Fruit fly (Drosophila melanogaster) whole organism, embryonic: ENCODE data around the gene CG34347.
A peak's percentile ranks its signal among the peaks of the same experiment; 100 is the strongest.

Source experiments
- Ada2b ChIP-seq: fragments of 200-800 bp; sonication (Bioruptor generic); IDR thresholded peaks from 2 replicates; pipeline ENCODE4 v1.3.6; 2022; ENCODE audit warnings: missing biosample characterization, missing genetic modification characterization
- Awh ChIP-seq: fragments of 200-800 bp; sonication (Bioruptor generic); IDR thresholded peaks from 2 replicates; pipeline ENCODE4, ENCODE4 v1.3.6; 2022; ENCODE audit warnings: missing biosample characterization, missing genetic modification characterization
- Bdp1 ChIP-seq: fragments of 200-800 bp; sonication (Bioruptor generic); optimal IDR thresholded peaks from 3 replicates; lab custom pipeline; 2016; ENCODE audit warnings: missing biosample characterization, missing genetic modification characterization
- BtbVII ChIP-seq: fragments of 200-800 bp; sonication (Bioruptor generic); optimal IDR thresholded peaks from 3 replicates; lab custom pipeline; 2017; ENCODE audit warnings: missing biosample characterization, mild to moderate bottlenecking, missing genetic modification characterization
- CG10565 ChIP-seq: fragments of 200-800 bp; sonication (Bioruptor generic); optimal IDR thresholded peaks from 3 replicates; lab custom pipeline; 2016; ENCODE audit warnings: missing biosample characterization, mild to moderate bottlenecking, missing genetic modification characterization
- CG11093 ChIP-seq: fragments of 200-800 bp; sonication (Bioruptor generic); IDR thresholded peaks from 3 replicates; pipeline ENCODE4 v1.3.6; 2022; ENCODE audit warnings: missing biosample characterization, missing genetic modification characterization
- CG11247 ChIP-seq: fragments of 200-800 bp; sonication (Bioruptor generic); IDR thresholded peaks from 2 replicates; pipeline ENCODE4 v1.3.6; 2022; ENCODE audit warnings: missing biosample characterization, missing genetic modification characterization
- CG11398 ChIP-seq: fragments of 200-800 bp; sonication (Bioruptor generic); optimal IDR thresholded peaks from 2 replicates; lab custom pipeline; 2016; ENCODE audit warnings: missing biosample characterization, missing genetic modification characterization
- CG12769 ChIP-seq: fragments of 200-800 bp; sonication (Bioruptor generic); optimal IDR thresholded peaks from 2 replicates; lab custom pipeline; 2019; ENCODE audit warnings: missing biosample characterization, mild to moderate bottlenecking, missing genetic modification characterization, moderate library complexity
- CG13287 ChIP-seq: fragments of 200-800 bp; sonication (Bioruptor generic); IDR thresholded peaks from 2 replicates; pipeline ENCODE4 v1.3.6; 2022; ENCODE audit warnings: missing biosample characterization, missing genetic modification characterization; ENCODE audit not compliant: partially characterized antibody
- CG14050 ChIP-seq: fragments of 200-800 bp; sonication (Bioruptor generic); IDR thresholded peaks from 3 replicates; pipeline ENCODE4 v1.3.6; 2022; ENCODE audit warnings: missing biosample characterization, missing genetic modification characterization
- CG15011 ChIP-seq: fragments of 200-800 bp; sonication (Bioruptor generic); optimal IDR thresholded peaks from 3 replicates; lab custom pipeline; 2018; ENCODE audit warnings: missing biosample characterization, mild to moderate bottlenecking, missing genetic modification characterization
- CG16813 ChIP-seq: fragments of 200-800 bp; sonication (Bioruptor generic); IDR thresholded peaks from 3 replicates; pipeline ENCODE4 v1.3.6; 2022; ENCODE audit warnings: missing biosample characterization, missing genetic modification characterization; ENCODE audit not compliant: partially characterized antibody
- CG17328 ChIP-seq: fragments of 200-800 bp; sonication (Bioruptor generic); IDR thresholded peaks from 2 replicates; pipeline ENCODE4 v1.3.6; 2022; ENCODE audit warnings: missing biosample characterization, missing genetic modification characterization
- CG1792 ChIP-seq: fragments of 200-800 bp; sonication (Bioruptor generic); optimal IDR thresholded peaks from 2 replicates; lab custom pipeline; 2016; ENCODE audit warnings: missing biosample characterization, missing genetic modification characterization
- CG18011 ChIP-seq: fragments of 200-800 bp; sonication (Bioruptor generic); optimal IDR thresholded peaks from 2 replicates; lab custom pipeline; 2017; ENCODE audit warnings: missing biosample characterization, missing genetic modification characterization, mild to moderate bottlenecking, moderate library complexity, missing genotype
- CG18764 ChIP-seq: fragments of 200-800 bp; sonication (Bioruptor generic); optimal IDR thresholded peaks from 3 replicates; lab custom pipeline; 2016; ENCODE audit warnings: missing biosample characterization, missing genetic modification characterization
- CG2712 ChIP-seq: fragments of 200-800 bp; optimal IDR thresholded peaks from 3 replicates; lab custom pipeline; 2019; ENCODE audit warnings: missing biosample characterization, mild to moderate bottlenecking, missing genetic modification characterization, moderate library complexity
- CG2875 ChIP-seq: fragments of 200-800 bp; sonication (Bioruptor generic); optimal IDR thresholded peaks from 2 replicates; lab custom pipeline; 2017; ENCODE audit warnings: missing biosample characterization, mild to moderate bottlenecking, missing genetic modification characterization, missing genetic modification reagents
- CG30431 ChIP-seq: fragments of 200-800 bp; sonication (Bioruptor generic); optimal IDR thresholded peaks from 2 replicates; lab custom pipeline; 2017; ENCODE audit warnings: missing biosample characterization, missing genetic modification characterization
- CG9437 ChIP-seq: fragments of 200-800 bp; sonication (Bioruptor generic); optimal IDR thresholded peaks from 2 replicates; lab custom pipeline; 2018; ENCODE audit warnings: missing biosample characterization, mild to moderate bottlenecking, missing genetic modification characterization
- HHEX ChIP-seq: fragments of 200-800 bp; sonication (Bioruptor generic); optimal IDR thresholded peaks from 3 replicates; lab custom pipeline; 2017; ENCODE audit warnings: missing biosample characterization, mild to moderate bottlenecking, missing genetic modification characterization, missing genetic modification reagents
- Hr39 ChIP-seq: fragments of >200 bp; optimal IDR thresholded peaks from 2 replicates; lab custom pipeline; 2017
- Mad ChIP-seq: fragments of 200-800 bp; sonication (Bioruptor generic); optimal IDR thresholded peaks from 2 replicates; lab custom pipeline; 2016; ENCODE audit warnings: missing biosample characterization, missing genetic modification characterization
- Mrtf ChIP-seq: fragments of 200-800 bp; sonication (Bioruptor generic); IDR thresholded peaks from 3 replicates; pipeline ENCODE4 v1.3.6; 2022; ENCODE audit warnings: missing biosample characterization, missing genetic modification characterization
- Ptx1 ChIP-seq: fragments of 200-800 bp; sonication (Bioruptor generic); IDR thresholded peaks from 2 replicates; pipeline ENCODE4 v1.3.6; 2022; ENCODE audit warnings: missing biosample characterization, missing genetic modification characterization
- Scr ChIP-seq: fragments of 200-800 bp; sonication (Bioruptor generic); IDR thresholded peaks from 2 replicates; pipeline ENCODE4 v1.3.6; 2022; ENCODE audit warnings: missing biosample characterization, missing genetic modification characterization; ENCODE audit not compliant: partially characterized antibody
- Taf1 ChIP-seq: fragments of 200-800 bp; sonication (Bioruptor generic); IDR thresholded peaks from 2 replicates; pipeline ENCODE4 v1.3.6; 2022; ENCODE audit warnings: missing biosample characterization, missing genetic modification characterization
- Trl ChIP-seq, 3 experiments: fragments of >200 bp in 2 of 3; fragments of 200-800 bp in 1 of 3; sonication (Bioruptor generic) in 1 of 3; optimal IDR thresholded peaks; 2 replicates in 1 of 3; 3 replicates in 2 of 3; lab custom pipeline; 2016 to 2017; ENCODE audit warnings: missing biosample characterization in 1 of 3, missing genetic modification characterization in 1 of 3
- ato ChIP-seq: fragments of 200-800 bp; sonication (Bioruptor generic); IDR thresholded peaks from 2 replicates; pipeline ENCODE4 v1.3.6; 2022; ENCODE audit warnings: missing biosample characterization, missing genetic modification characterization; ENCODE audit not compliant: partially characterized antibody
- br ChIP-seq: fragments of >200 bp; optimal IDR thresholded peaks from 2 replicates; lab custom pipeline; 2017
- corto ChIP-seq: fragments of 200-800 bp; sonication (Bioruptor generic); optimal IDR thresholded peaks from 2 replicates; lab custom pipeline; 2016; ENCODE audit warnings: missing biosample characterization, mild to moderate bottlenecking, missing genetic modification characterization, moderate library complexity
- dpn ChIP-seq, 2 experiments: fragments of 200-800 bp; sonication (Bioruptor generic); optimal IDR thresholded peaks; 3 replicates each; lab custom pipeline; 2016; ENCODE audit warnings: missing biosample characterization in 2 of 2, missing genetic modification characterization in 2 of 2
- fd64A ChIP-seq: fragments of 200-800 bp; sonication (Bioruptor generic); optimal IDR thresholded peaks from 3 replicates; lab custom pipeline; 2018; ENCODE audit warnings: missing biosample characterization, mild to moderate bottlenecking, missing genetic modification characterization
- hb ChIP-seq: fragments of 200-800 bp; sonication (Bioruptor generic); IDR thresholded peaks from 3 replicates; pipeline ENCODE4 v1.3.6; 2022; ENCODE audit warnings: missing biosample characterization, missing genetic modification characterization; ENCODE audit not compliant: partially characterized antibody
- hkb ChIP-seq, 2 experiments: fragments of 200-800 bp in 1 of 2; fragments of >200 bp in 1 of 2; sonication (Bioruptor generic) in 1 of 2; IDR thresholded peaks in 1 of 2; optimal IDR thresholded peaks in 1 of 2; 2 replicates each; pipeline versions ENCODE4 v1.3.6 to Lab custom; 2017 to 2022; ENCODE audit warnings: missing biosample characterization in 1 of 2, missing genetic modification characterization in 1 of 2
- inv ChIP-seq: fragments of 200-800 bp; sonication (Bioruptor generic); IDR thresholded peaks from 2 replicates; pipeline ENCODE4 v1.3.6; 2022; ENCODE audit warnings: missing biosample characterization, missing genetic modification characterization; ENCODE audit not compliant: partially characterized antibody
- lab ChIP-seq: fragments of 200-800 bp; sonication (Bioruptor generic); optimal IDR thresholded peaks from 3 replicates; lab custom pipeline; 2017; ENCODE audit warnings: missing biosample characterization, missing genetic modification characterization, mild to moderate bottlenecking, moderate library complexity, missing genetic modification reagents
- luna ChIP-seq: fragments of 200-800 bp; sonication (Bioruptor generic); optimal IDR thresholded peaks from 2 replicates; lab custom pipeline; 2016; ENCODE audit warnings: missing biosample characterization, missing genetic modification characterization
- maf-S ChIP-seq: fragments of 200-800 bp; sonication (Bioruptor generic); optimal IDR thresholded peaks from 2 replicates; lab custom pipeline; 2016; ENCODE audit warnings: missing biosample characterization, missing genetic modification characterization
- p53 ChIP-seq: fragments of 200-800 bp; sonication (Bioruptor generic); optimal IDR thresholded peaks from 2 replicates; lab custom pipeline; 2016; ENCODE audit warnings: missing biosample characterization, missing genetic modification characterization
- row ChIP-seq: fragments of 200-800 bp; sonication (Bioruptor generic); IDR thresholded peaks from 3 replicates; pipeline ENCODE4 v1.3.6; 2022; ENCODE audit warnings: missing biosample characterization, missing genetic modification characterization
- sima ChIP-seq: fragments of 200-800 bp; sonication (Bioruptor generic); optimal IDR thresholded peaks from 2 replicates; lab custom pipeline; 2016; ENCODE audit warnings: missing biosample characterization, missing genetic modification characterization
- sisA ChIP-seq: fragments of 200-800 bp; sonication (Bioruptor generic); IDR thresholded peaks from 2 replicates; pipeline ENCODE4 v1.3.6; 2022; ENCODE audit warnings: missing biosample characterization, missing genetic modification characterization
- sug ChIP-seq: fragments of 200-800 bp; optimal IDR thresholded peaks from 2 replicates; lab custom pipeline; 2019; ENCODE audit warnings: missing biosample characterization, mild to moderate bottlenecking, missing genetic modification characterization, moderate library complexity
- tll ChIP-seq, 2 experiments: fragments of 200-800 bp in 1 of 2; fragments of >200 bp in 1 of 2; sonication (Bioruptor generic) in 1 of 2; optimal IDR thresholded peaks; 2 replicates each; lab custom pipeline; 2017 to 2019; ENCODE audit warnings: missing biosample characterization in 2 of 2, missing genetic modification characterization in 2 of 2, mild to moderate bottlenecking in 1 of 2, moderate library complexity in 1 of 2
- twi ChIP-seq: fragments of 200-800 bp; optimal IDR thresholded peaks from 2 replicates; lab custom pipeline; 2019; ENCODE audit warnings: missing biosample characterization, mild to moderate bottlenecking, missing genetic modification characterization, moderate library complexity
- vnd ChIP-seq: fragments of 200-800 bp; sonication (Bioruptor generic); IDR thresholded peaks from 3 replicates; pipeline ENCODE4 v1.3.6; 2022; ENCODE audit warnings: missing biosample characterization, missing genetic modification characterization; ENCODE audit not compliant: partially characterized antibody

CG34347 gene

DNA sequence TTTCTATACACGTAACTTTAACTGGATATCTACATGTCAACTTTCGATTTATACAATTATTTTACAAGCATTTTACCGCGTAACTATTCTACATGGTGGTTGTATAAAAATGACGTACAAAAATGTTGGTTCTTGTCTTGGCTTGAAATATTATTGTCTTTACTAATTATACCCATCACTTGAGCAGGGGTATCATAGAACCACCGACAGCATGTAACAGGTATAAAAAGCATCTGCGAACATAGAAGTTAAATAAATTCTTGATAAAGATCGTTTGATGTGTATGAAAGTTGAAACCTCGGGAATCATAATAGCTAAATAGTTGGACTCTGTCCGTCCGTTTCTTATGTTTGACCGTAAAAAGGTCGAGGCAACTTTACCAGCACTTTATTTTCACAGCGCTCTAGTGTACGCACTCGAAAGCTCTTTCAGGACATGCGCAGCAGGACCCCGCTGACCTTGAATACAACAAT is 70.3 kb downstream of the CG34347 start (continued):
- peak; percentile 37; the same call in 1 of the 2 replicates for TF ChIP-seq inv (GFP tag; lab: Robert Waterston, UW)
- TF ChIP-seq Taf1 (GFP tag; lab: Robert Waterston, UW), result no peak
- TF ChIP-seq sug (tag; lab: Kevin White, UChicago), result peak; percentile 29
- TF ChIP-seq br, result no peak
- peak; percentile 6 for TF ChIP-seq CG30431 (GFP tag; lab: Kevin White, UChicago)
- TF ChIP-seq CG2875, result peak; percentile 21
- peak; percentile 18; the same call in 1 of the 2 replicates for TF ChIP-seq Scr (GFP tag; lab: Robert Waterston, UW)
- TF ChIP-seq corto (GFP tag; lab: Kevin White, UChicago), result no peak
- no peak for TF ChIP-seq Trl (optimal IDR thresholded peaks at IDR 0.05; lab: Kevin White, UChicago)
- peak; percentile 54 for TF ChIP-seq Trl (GFP tag; optimal IDR thresholded peaks at IDR 0.05; lab: Kevin White, UChicago)
- peak; percentile 39 for TF ChIP-seq CG2712 (tag; lab: Kevin White, UChicago)
- TF ChIP-seq lab, result peak; percentile 64
- TF ChIP-seq CG11247, result 0 out of 2 replicates have a peak, but pooled peaks have one; percentile 37
- TF ChIP-seq CG11093 (GFP tag; lab: Robert Waterston, UW), result no peak
- TF ChIP-seq CG16813 (GFP tag; lab: Robert Waterston, UW), result peak; percentile 61
- peak; percentile 17; the same call in 1 of the 2 replicates for TF ChIP-seq CG13287 (GFP tag; lab: Robert Waterston, UW)
- no peak for TF ChIP-seq tll (GFP tag; optimal IDR thresholded peaks at IDR 0.05; lab: Kevin White, UChicago)
- TF ChIP-seq sima (GFP tag; lab: Kevin White, UChicago), result no peak
- peak; percentile 9 for TF ChIP-seq HHEX (GFP tag; lab: Kevin White, UChicago)
- TF ChIP-seq CG17328 (GFP tag; lab: Robert Waterston, UW), result peak; percentile 61; the same call in 1 of the 2 replicates
- no peak for TF ChIP-seq twi (tag; lab: Kevin White, UChicago)
- TF ChIP-seq Ptx1 (GFP tag; lab: Robert Waterston, UW), result 0 out of 2 replicates have a peak, but pooled peaks have one; percentile 31
- peak; percentile 42; the same call in 1 of the 2 replicates for TF ChIP-seq Ada2b (GFP tag; lab: Robert Waterston, UW)
- peak; percentile 14 for TF ChIP-seq Mad
- no peak for TF ChIP-seq ato (GFP tag; lab: Robert Waterston, UW)
- peak; percentile 14 for TF ChIP-seq CG18011
- TF ChIP-seq dpn (GFP tag; optimal IDR thresholded peaks at IDR 0.05; lab: Kevin White, UChicago), result peak; percentile 36 to 60
- TF ChIP-seq Bdp1 (GFP tag; lab: Kevin White, UChicago), result peak; percentile 13
- TF ChIP-seq CG11398, result peak; percentile 50
- no peak for TF ChIP-seq BtbVII (GFP tag; lab: Kevin White, UChicago)
- no peak for TF ChIP-seq p53 (GFP tag; lab: Kevin White, UChicago)
- peak; percentile 75 for TF ChIP-seq CG12769 (tag; lab: Kevin White, UChicago)
- no peak for TF ChIP-seq hkb (optimal IDR thresholded peaks at IDR 0.05; lab: Kevin White, UChicago)
- TF ChIP-seq hkb (GFP tag; IDR thresholded peaks at IDR 0.05; lab: Robert Waterston, UW), result peak; percentile 47; the same call in 1 of the 2 replicates
- no peak for TF ChIP-seq fd64A (GFP tag; lab: Kevin White, UChicago)
- TF ChIP-seq luna (GFP tag; lab: Kevin White, UChicago), result no peak
- TF ChIP-seq CG18764, result no peak
- peak; percentile 15; the same call in 1 of the 2 replicates for TF ChIP-seq sisA
- peak; percentile 57; the same call in 1 of the 3 replicates for TF ChIP-seq hb (GFP tag; lab: Robert Waterston, UW)
- TF ChIP-seq CG14050 (GFP tag; lab: Robert Waterston, UW), result 0 out of 3 replicates have a peak, but pooled peaks have one; percentile 22
- TF ChIP-seq CG9437 (GFP tag; lab: Kevin White, UChicago), result peak; percentile 17
- no peak for TF ChIP-seq CG1792 (GFP tag; lab: Kevin White, UChicago)
- no peak for TF ChIP-seq Hr39 (lab: Kevin White, UChicago)
- TF ChIP-seq Awh, result 0 out of 2 replicates have a peak, but pooled peaks have one; percentile 44
- peak; percentile 45; the same call in 2 of the 3 replicates for TF ChIP-seq vnd (GFP tag; lab: Robert Waterston, UW)
- peak; percentile 12 for TF ChIP-seq maf-S (GFP tag; lab: Kevin White, UChicago)
- no peak for TF ChIP-seq CG15011 (GFP tag; lab: Kevin White, UChicago)
- no peak for TF ChIP-seq CG10565 (GFP tag; lab: Kevin White, UChicago)
- TF ChIP-seq Mrtf (GFP tag; lab: Robert Waterston, UW), result no peak
- TF ChIP-seq row (GFP tag; lab: Robert Waterston, UW), result peak; percentile 72
